Fruit fly (Drosophila melanogaster) Kc167 (cell line): ENCODE results near the gene Tbc1d22.

Experiments used
- Myc ChIP-seq: fragments of >200 bp; optimal IDR thresholded peaks from 2 replicates; lab custom pipeline; 2017; ENCODE audit warnings: missing external identifiers
- ttk ChIP-seq: sonication (Bioruptor generic); optimal IDR thresholded peaks from 2 replicates; lab custom pipeline; 2017; ENCODE audit warnings: missing external identifiers

DNA sequence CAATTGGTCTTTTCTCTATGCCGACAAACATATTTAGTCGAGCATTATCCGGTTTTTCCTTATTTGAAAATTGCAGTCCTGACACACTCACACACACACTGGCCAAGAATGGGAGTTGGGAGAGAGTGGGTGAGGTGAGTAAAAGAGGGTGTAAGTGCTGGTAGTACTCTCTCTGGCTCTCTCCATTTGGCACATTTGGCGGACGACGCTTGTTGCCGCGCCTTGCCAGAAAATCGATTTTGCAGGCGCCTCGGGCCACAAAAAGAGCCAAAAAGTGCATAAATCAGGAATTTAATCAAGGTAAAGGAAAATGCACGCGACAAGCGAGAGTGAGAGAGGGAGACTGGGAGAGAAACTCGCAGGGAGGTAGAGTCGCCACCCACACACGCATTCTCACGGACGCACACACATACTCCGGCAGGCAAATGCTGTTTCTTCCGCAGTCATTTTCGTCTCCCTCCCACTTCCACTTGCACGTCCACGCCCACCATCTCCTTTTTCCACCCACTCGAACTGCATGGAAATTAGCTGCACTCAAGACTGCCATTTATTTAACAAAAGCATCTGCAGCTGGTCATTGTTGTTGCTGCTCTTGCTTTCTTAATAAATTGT, 5.4 kb upstream of the Tbc1d22 start:
- TF ChIP-seq Myc (lab: Kevin White, UChicago), result no peak
- no peak for TF ChIP-seq ttk (lab: Kevin White, UChicago)
